Worm (Caenorhabditis elegans): ENCODE measurements around the gene C17H11.4.

DNA sequence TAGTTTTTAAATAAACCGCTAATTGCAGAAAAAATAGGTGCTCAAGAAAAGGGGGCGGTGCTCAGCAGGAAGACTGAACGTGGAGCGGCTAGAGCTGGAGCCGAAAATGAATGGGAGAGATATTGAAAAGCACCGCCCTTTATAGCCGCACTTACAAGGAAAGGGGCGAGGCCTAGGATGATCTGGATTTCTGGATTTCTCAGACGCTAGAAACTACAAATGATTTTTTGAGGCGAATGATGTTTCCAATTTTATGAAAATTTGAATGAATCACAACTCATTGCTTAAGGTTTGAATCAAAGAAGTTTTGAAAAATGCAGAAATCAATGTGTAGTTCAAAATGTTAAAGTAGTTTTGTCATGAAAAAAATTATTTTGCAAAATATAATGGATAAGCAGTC is 43.5 kb upstream of the C17H11.4 start, which contains the start of gene K02A6.2:
- TF ChIP-seq elt-1 (tag; optimal IDR thresholded peaks at IDR 0.05) (no peak), skn-1 (tag; optimal IDR thresholded peaks at IDR 0.05) (no peak), unc-62 (GFP tag; optimal IDR thresholded peaks at IDR 0.05) (no peak), lin-15B (tag; optimal IDR thresholded peaks at IDR 0.05) (no peak), fkh-10 (GFP tag; optimal IDR thresholded peaks at IDR 0.05) (no peak), nhr-25 (tag; optimal IDR thresholded peaks at IDR 0.05) (no peak), aly-2 (tag; optimal IDR thresholded peaks at IDR 0.05) (no peak), elt-2 (tag; optimal IDR thresholded peaks at IDR 0.05) (no peak), ztf-4 (tag; optimal IDR thresholded peaks at IDR 0.05) (no peak), sea-2 (GFP tag; optimal IDR thresholded peaks at IDR 0.05) (no peak), nhr-11 (tag; optimal IDR thresholded peaks at IDR 0.05) (no peak)

Data from whole organism, L3 larva.